Worm (Caenorhabditis elegans) whole organism, early embryonic: ENCODE measurements around the gene T24E12.2.

Source experiments
- F13C5.2 ChIP-seq: sonication (generic microtip); optimal IDR thresholded peaks from 2 replicates; lab custom pipeline; 2017; ENCODE audit warnings: mild to moderate bottlenecking, missing genetic modification characterization, inconsistent platforms, missing compliant biosample characterization
- ama-1 ChIP-seq: fragments of 150-350 bp; optimal IDR thresholded peaks from 2 replicates; lab custom pipeline; 2014
- ets-7 ChIP-seq: sonication (generic microtip); optimal IDR thresholded peaks from 2 replicates; lab custom pipeline; 2016; ENCODE audit warnings: missing genotype, missing genetic modification characterization, missing compliant biosample characterization
- flt-1 ChIP-seq: fragments of 200-800 bp; sonication (Bioruptor generic); IDR thresholded peaks from 2 replicates; pipeline ENCODE4 v1.3.6; 2022; ENCODE audit warnings: missing genetic modification characterization, missing compliant biosample characterization
- hmg-4 ChIP-seq: fragments of 200-800 bp; sonication (Bioruptor generic); optimal IDR thresholded peaks from 2 replicates; lab custom pipeline; 2018; ENCODE audit warnings: mild to moderate bottlenecking, missing genetic modification characterization, missing compliant biosample characterization
- pes-1 ChIP-seq: fragments of 200-800 bp; sonication (Bioruptor generic); IDR thresholded peaks from 2 replicates; pipeline ENCODE4 v1.3.6; 2022; ENCODE audit warnings: missing genetic modification reagents, missing genetic modification characterization, missing compliant biosample characterization
- sea-1 ChIP-seq: fragments of 200-800 bp; sonication (Bioruptor generic); conservative IDR thresholded peaks from 2 replicates; pipeline ENCODE4 v1.3.6; 2022; ENCODE audit warnings: missing genetic modification characterization, missing compliant biosample characterization
- tbx-11 ChIP-seq: fragments of 200-800 bp; sonication (Bioruptor generic); IDR thresholded peaks from 2 replicates; pipeline ENCODE4 v1.3.6; 2022; ENCODE audit warnings: missing genetic modification characterization, missing compliant biosample characterization

DNA sequence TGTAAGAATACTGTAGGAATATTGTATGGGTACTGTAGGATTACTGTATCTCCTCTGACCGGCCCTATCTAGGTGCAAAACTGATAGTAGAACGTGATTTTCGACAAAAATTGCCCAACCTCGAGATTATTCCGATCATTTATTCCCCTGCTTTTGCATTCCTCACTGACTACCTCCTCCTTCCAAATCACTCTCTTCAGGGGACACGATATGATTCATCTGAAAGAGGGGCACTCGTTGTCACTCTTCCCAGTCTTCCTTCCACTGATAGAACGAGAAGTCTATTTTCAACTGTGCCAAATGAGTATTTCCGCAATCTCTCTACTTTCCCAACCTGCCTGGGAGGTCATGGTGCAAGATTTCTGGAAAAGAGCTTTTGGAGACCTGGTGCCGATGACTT is 43.1 kb upstream of the T24E12.2 start, which contains the start of gene F12E12.2:
- TF ChIP-seq ama-1 (lab: Kevin White, UChicago) (no peak), pes-1 (GFP tag; lab: Robert Waterston, UW) (no peak), hmg-4 (GFP tag; lab: Kevin White, UChicago) (no peak), tbx-11 (GFP tag; lab: Robert Waterston, UW) (no peak), ets-7 (tag; lab: Kevin White, UChicago) (no peak), flt-1 (no peak), F13C5.2 (no peak), sea-1 (no peak)
